Fruit fly (Drosophila melanogaster) whole organism, embryonic: Measurements from ENCODE around the gene Exn.
A peak's percentile ranks its signal among the peaks of the same experiment; 100 is the strongest.

Experiments
- Atf-2 ChIP-seq: fragments of 200-800 bp; sonication (Bioruptor generic); optimal IDR thresholded peaks from 2 replicates; lab custom pipeline; 2016; ENCODE audit warnings: missing biosample characterization, missing genetic modification characterization
- B-H2 ChIP-seq: fragments of 200-800 bp; sonication (Bioruptor generic); optimal IDR thresholded peaks from 2 replicates; lab custom pipeline; 2018; ENCODE audit warnings: missing biosample characterization, mild to moderate bottlenecking, missing genetic modification characterization
- CG10959 ChIP-seq: fragments of 200-800 bp; sonication (Bioruptor generic); IDR thresholded peaks from 2 replicates; pipeline ENCODE4 v1.3.6; 2022; ENCODE audit warnings: missing biosample characterization, missing genetic modification characterization
- CG10979 ChIP-seq: fragments of 200-800 bp; sonication (Bioruptor generic); optimal IDR thresholded peaks from 2 replicates; lab custom pipeline; 2018; ENCODE audit warnings: missing biosample characterization, mild to moderate bottlenecking, missing genetic modification characterization, moderate library complexity
- CG11504 ChIP-seq: fragments of 200-800 bp; sonication (Bioruptor generic); optimal IDR thresholded peaks from 3 replicates; lab custom pipeline; 2019; ENCODE audit warnings: missing biosample characterization, mild to moderate bottlenecking, missing genetic modification characterization, moderate library complexity
- CG14050 ChIP-seq: fragments of 200-800 bp; sonication (Bioruptor generic); IDR thresholded peaks from 3 replicates; pipeline ENCODE4 v1.3.6; 2022; ENCODE audit warnings: missing biosample characterization, missing genetic modification characterization
- CG18599 ChIP-seq: fragments of 200-800 bp; sonication (Bioruptor generic); optimal IDR thresholded peaks from 3 replicates; lab custom pipeline; 2017; ENCODE audit warnings: missing biosample characterization, missing genetic modification characterization, mild to moderate bottlenecking, moderate library complexity, missing genetic modification reagents
- CG2116 ChIP-seq: fragments of 200-800 bp; sonication (Bioruptor generic); optimal IDR thresholded peaks from 3 replicates; lab custom pipeline; 2018; ENCODE audit warnings: missing biosample characterization, mild to moderate bottlenecking, missing genetic modification characterization
- CG2202 ChIP-seq: fragments of 200-800 bp; sonication (Bioruptor generic); optimal IDR thresholded peaks from 2 replicates; lab custom pipeline; 2018; ENCODE audit warnings: missing biosample characterization, mild to moderate bottlenecking, missing genetic modification characterization
- CG3065 ChIP-seq: fragments of 200-800 bp; sonication (Bioruptor generic); optimal IDR thresholded peaks from 2 replicates; lab custom pipeline; 2016; ENCODE audit warnings: missing biosample characterization, missing genetic modification characterization
- CG31365 ChIP-seq: fragments of 200-800 bp; sonication (Bioruptor generic); optimal IDR thresholded peaks from 2 replicates; lab custom pipeline; 2018; ENCODE audit warnings: missing biosample characterization, mild to moderate bottlenecking, missing genetic modification characterization
- CG33213 ChIP-seq: fragments of 200-800 bp; sonication (Bioruptor generic); optimal IDR thresholded peaks from 3 replicates; lab custom pipeline; 2016; ENCODE audit warnings: missing biosample characterization, missing genetic modification characterization
- CG43689 ChIP-seq: fragments of 200-800 bp; sonication (Bioruptor generic); IDR thresholded peaks from 2 replicates; pipeline ENCODE4 v1.3.6; 2022; ENCODE audit warnings: missing biosample characterization, missing genetic modification characterization
- CG4820 ChIP-seq: fragments of 200-800 bp; sonication (Bioruptor generic); optimal IDR thresholded peaks from 3 replicates; lab custom pipeline; 2016; ENCODE audit warnings: missing biosample characterization, missing genetic modification characterization
- CG4854 ChIP-seq: fragments of 200-800 bp; sonication (Bioruptor generic); optimal IDR thresholded peaks from 2 replicates; lab custom pipeline; 2016; ENCODE audit warnings: missing biosample characterization, missing genetic modification characterization, inconsistent platforms
- CG7745 ChIP-seq: fragments of 200-800 bp; sonication (Bioruptor generic); optimal IDR thresholded peaks from 2 replicates; lab custom pipeline; 2018; ENCODE audit warnings: missing biosample characterization, mild to moderate bottlenecking, missing genetic modification characterization, moderate library complexity
- CG7928 ChIP-seq: fragments of 200-800 bp; sonication (Bioruptor generic); optimal IDR thresholded peaks from 2 replicates; lab custom pipeline; 2017; ENCODE audit warnings: missing biosample characterization, mild to moderate bottlenecking, missing genetic modification characterization
- CG9215 ChIP-seq: fragments of 200-800 bp; sonication (Bioruptor generic); IDR thresholded peaks from 2 replicates; pipeline ENCODE4 v1.3.6; 2022; ENCODE audit warnings: missing biosample characterization, missing genetic modification characterization
- CG9932 ChIP-seq: fragments of 200-800 bp; sonication (Bioruptor generic); IDR thresholded peaks from 2 replicates; pipeline ENCODE4 v1.3.6; 2022; ENCODE audit warnings: missing biosample characterization, missing genetic modification characterization
- Dad ChIP-seq: fragments of 200-800 bp; sonication (Bioruptor generic); optimal IDR thresholded peaks from 3 replicates; lab custom pipeline; 2016; ENCODE audit warnings: missing biosample characterization, missing genetic modification characterization
- Dp ChIP-seq: fragments of 200-800 bp; sonication (Bioruptor generic); optimal IDR thresholded peaks from 2 replicates; lab custom pipeline; 2018; ENCODE audit warnings: missing biosample characterization, mild to moderate bottlenecking, missing genetic modification characterization, moderate library complexity
- HLH4C ChIP-seq: fragments of 200-800 bp; sonication (Bioruptor generic); IDR thresholded peaks from 3 replicates; pipeline ENCODE4 v1.3.6; 2022; ENCODE audit warnings: missing biosample characterization, missing genetic modification characterization; ENCODE audit not compliant: partially characterized antibody
- Hr3 ChIP-seq: fragments of 200-800 bp; sonication (Bioruptor generic); optimal IDR thresholded peaks from 3 replicates; lab custom pipeline; 2016; ENCODE audit warnings: missing biosample characterization, missing genetic modification characterization
- Hsf ChIP-seq: fragments of 200-800 bp; sonication (Bioruptor generic); optimal IDR thresholded peaks from 3 replicates; lab custom pipeline; 2016; ENCODE audit warnings: missing biosample characterization, missing genetic modification characterization
- Mrtf ChIP-seq: fragments of 200-800 bp; sonication (Bioruptor generic); IDR thresholded peaks from 3 replicates; pipeline ENCODE4 v1.3.6; 2022; ENCODE audit warnings: missing biosample characterization, missing genetic modification characterization
- Myb ChIP-seq: fragments of 200-800 bp; sonication (Bioruptor generic); optimal IDR thresholded peaks from 2 replicates; lab custom pipeline; 2016; ENCODE audit warnings: missing biosample characterization, missing genetic modification characterization
- Nf-YC ChIP-seq: fragments of 200-800 bp; optimal IDR thresholded peaks from 3 replicates; lab custom pipeline; 2019; ENCODE audit warnings: missing biosample characterization, mild to moderate bottlenecking, missing genetic modification characterization, moderate library complexity
- Oli ChIP-seq: fragments of 200-800 bp; sonication (Bioruptor generic); optimal IDR thresholded peaks from 2 replicates; lab custom pipeline; 2018; ENCODE audit warnings: missing biosample characterization, mild to moderate bottlenecking, missing genetic modification characterization, moderate library complexity
- Side ChIP-seq: fragments of 200-800 bp; sonication (Bioruptor generic); optimal IDR thresholded peaks from 2 replicates; lab custom pipeline; 2016; ENCODE audit warnings: missing biosample characterization, missing genetic modification characterization
- Stat92E ChIP-seq, 3 experiments: fragments of >200 bp in 2 of 3; fragments of 200-800 bp in 1 of 3; sonication (Bioruptor generic) in 1 of 3; optimal IDR thresholded peaks; 2 replicates each; lab custom pipeline; 2017 to 2019; ENCODE audit warnings: missing biosample characterization in 3 of 3, missing genetic modification characterization in 3 of 3, mild to moderate bottlenecking in 1 of 3, moderate library complexity in 1 of 3
- TFAM ChIP-seq: fragments of 200-800 bp; sonication (Bioruptor generic); optimal IDR thresholded peaks from 2 replicates; lab custom pipeline; 2017; ENCODE audit warnings: missing biosample characterization, missing genetic modification characterization, inconsistent platforms
- Vsx1 ChIP-seq: fragments of 200-800 bp; sonication (Bioruptor generic); optimal IDR thresholded peaks from 2 replicates; lab custom pipeline; 2017; ENCODE audit warnings: missing biosample characterization, mild to moderate bottlenecking, missing genetic modification characterization, missing genetic modification reagents
- az2 ChIP-seq: fragments of 200-800 bp; sonication (Bioruptor generic); optimal IDR thresholded peaks from 3 replicates; lab custom pipeline; 2016; ENCODE audit warnings: missing biosample characterization, missing genetic modification characterization
- fu2 ChIP-seq: fragments of 200-800 bp; sonication (Bioruptor generic); optimal IDR thresholded peaks from 2 replicates; lab custom pipeline; 2016; ENCODE audit warnings: missing biosample characterization, missing genetic modification characterization
- grn ChIP-seq: fragments of 200-800 bp; sonication (Bioruptor generic); optimal IDR thresholded peaks from 3 replicates; lab custom pipeline; 2017; ENCODE audit warnings: missing biosample characterization, missing genetic modification characterization
- ham ChIP-seq: fragments of 200-800 bp; sonication (Bioruptor generic); IDR thresholded peaks from 2 replicates; pipeline ENCODE4 v1.3.6; 2022; ENCODE audit warnings: missing biosample characterization, missing genetic modification characterization
- insv ChIP-seq, 2 experiments: fragments of 200-800 bp; sonication (Bioruptor generic); optimal IDR thresholded peaks; 3 replicates each; lab custom pipeline; 2016 to 2018; ENCODE audit warnings: missing biosample characterization in 2 of 2, missing genetic modification characterization in 2 of 2
- kni ChIP-seq: fragments of 200-800 bp; sonication (Bioruptor generic); optimal IDR thresholded peaks from 3 replicates; lab custom pipeline; 2017; ENCODE audit warnings: mild to moderate bottlenecking, missing biosample characterization, missing genetic modification reagents, missing genetic modification characterization
- lilli ChIP-seq: fragments of 200-800 bp; sonication (Bioruptor generic); optimal IDR thresholded peaks from 3 replicates; lab custom pipeline; 2016; ENCODE audit warnings: missing biosample characterization, missing genetic modification characterization
- p53 ChIP-seq: fragments of 200-800 bp; sonication (Bioruptor generic); optimal IDR thresholded peaks from 2 replicates; lab custom pipeline; 2016; ENCODE audit warnings: missing biosample characterization, missing genetic modification characterization
- ro ChIP-seq: fragments of 200-800 bp; sonication (Bioruptor generic); IDR thresholded peaks from 2 replicates; pipeline ENCODE4 v1.3.6; 2022; ENCODE audit warnings: missing biosample characterization, missing genetic modification characterization
- schlank ChIP-seq: fragments of 200-800 bp; sonication (Bioruptor generic); optimal IDR thresholded peaks from 2 replicates; lab custom pipeline; 2018; ENCODE audit warnings: missing biosample characterization, mild to moderate bottlenecking, missing genetic modification characterization
- sima ChIP-seq: fragments of 200-800 bp; sonication (Bioruptor generic); optimal IDR thresholded peaks from 2 replicates; lab custom pipeline; 2016; ENCODE audit warnings: missing biosample characterization, missing genetic modification characterization
- sisA ChIP-seq: fragments of 200-800 bp; sonication (Bioruptor generic); IDR thresholded peaks from 2 replicates; pipeline ENCODE4 v1.3.6; 2022; ENCODE audit warnings: missing biosample characterization, missing genetic modification characterization
- ssp ChIP-seq: fragments of 200-800 bp; sonication (Bioruptor generic); IDR thresholded peaks from 2 replicates; pipeline ENCODE4 v1.3.6; 2022; ENCODE audit warnings: missing biosample characterization, missing genetic modification characterization
- tgo ChIP-seq: fragments of 200-800 bp; sonication (Bioruptor generic); IDR thresholded peaks from 3 replicates; pipeline ENCODE4 v1.3.6; 2022; ENCODE audit warnings: missing biosample characterization, missing genetic modification characterization
- tio ChIP-seq: fragments of 200-800 bp; sonication (Bioruptor generic); optimal IDR thresholded peaks from 2 replicates; lab custom pipeline; 2017; ENCODE audit warnings: missing biosample characterization, missing genetic modification characterization, inconsistent platforms
- twi ChIP-seq: fragments of 200-800 bp; optimal IDR thresholded peaks from 2 replicates; lab custom pipeline; 2019; ENCODE audit warnings: missing biosample characterization, mild to moderate bottlenecking, missing genetic modification characterization, moderate library complexity
- z ChIP-seq: fragments of 200-800 bp; sonication (Bioruptor generic); IDR thresholded peaks from 3 replicates; pipeline ENCODE4 v1.3.6; 2022; ENCODE audit warnings: missing biosample characterization, missing genetic modification characterization

Gene Exn

dm6 chr3L:16986062-16987013 lies 16.5 kb downstream of the Exn start (continued):
- no peak for TF ChIP-seq twi (tag; lab: Kevin White, UChicago)
- TF ChIP-seq CG4820 (GFP tag; lab: Kevin White, UChicago): peak; percentile 48
- TF ChIP-seq Vsx1 (GFP tag; lab: Kevin White, UChicago): no peak
- TF ChIP-seq Nf-YC: peak; percentile 54
- TF ChIP-seq Hr3 (GFP tag; lab: Kevin White, UChicago): peak; percentile 29
- TF ChIP-seq az2 (GFP tag; lab: Kevin White, UChicago): peak; percentile 52
- TF ChIP-seq CG10959: no peak
- peak; percentile 42 for TF ChIP-seq lilli (GFP tag; lab: Kevin White, UChicago)
- TF ChIP-seq HLH4C (GFP tag; lab: Robert Waterston, UW): no peak
- peak; percentile 47 for TF ChIP-seq CG10979
- no peak for TF ChIP-seq CG43689 (GFP tag; lab: Robert Waterston, UW)
- TF ChIP-seq grn: no peak
- TF ChIP-seq Atf-2: peak; percentile 24
- TF ChIP-seq Dad (GFP tag; lab: Kevin White, UChicago): no peak
- TF ChIP-seq fu2 (GFP tag; lab: Kevin White, UChicago): peak; percentile 31
- TF ChIP-seq z (GFP tag; lab: Robert Waterston, UW): peak; percentile 43; the same call in 1 of the 3 replicates
- no peak for TF ChIP-seq CG3065
- no peak for TF ChIP-seq CG14050 (GFP tag; lab: Robert Waterston, UW)
- TF ChIP-seq tio (GFP tag; lab: Kevin White, UChicago): peak; percentile 73
- TF ChIP-seq ssp: no peak
- TF ChIP-seq ham (GFP tag; lab: Robert Waterston, UW): 0 out of 2 replicates have a peak, but pooled peaks have one; percentile 37
- no peak for TF ChIP-seq CG33213 (GFP tag; lab: Kevin White, UChicago)
- peak; percentile 65; the same call in 2 of the 3 replicates for TF ChIP-seq Mrtf (GFP tag; lab: Robert Waterston, UW)
- TF ChIP-seq CG2202: no peak
- TF ChIP-seq B-H2: no peak
- peak; percentile 27 for TF ChIP-seq CG18599 (GFP tag; lab: Kevin White, UChicago)
- TF ChIP-seq Oli (tag; lab: Kevin White, UChicago): peak; percentile 75
- TF ChIP-seq CG4854 (GFP tag; lab: Kevin White, UChicago): no peak
- no peak for TF ChIP-seq ro (GFP tag; lab: Robert Waterston, UW)
- TF ChIP-seq tgo (GFP tag; lab: Robert Waterston, UW): peak; percentile 20; the same call in 2 of the 3 replicates
- TF ChIP-seq CG9932 (GFP tag; lab: Robert Waterston, UW): peak; percentile 45; the same call in 1 of the 2 replicates
- TF ChIP-seq Side (GFP tag; lab: Kevin White, UChicago): no peak
- peak; percentile 51; the same call in 1 of the 2 replicates for TF ChIP-seq CG9215 (GFP tag; lab: Robert Waterston, UW)
- peak; percentile 55 for TF ChIP-seq sisA (GFP tag; lab: Robert Waterston, UW)
- TF ChIP-seq CG7745: no peak
- TF ChIP-seq Hsf: peak; percentile 37
- TF ChIP-seq TFAM (GFP tag; lab: Kevin White, UChicago): no peak
- no peak for TF ChIP-seq insv (GFP tag; optimal IDR thresholded peaks at IDR 0.05; lab: Kevin White, UChicago)
- TF ChIP-seq sima (GFP tag; lab: Kevin White, UChicago): no peak
- no peak for TF ChIP-seq Myb (GFP tag; lab: Kevin White, UChicago)
- TF ChIP-seq p53: no peak
- no peak for TF ChIP-seq Dp
- peak; percentile 81 for TF ChIP-seq CG11504 (tag; lab: Kevin White, UChicago)
- TF ChIP-seq CG31365 (tag; lab: Kevin White, UChicago): no peak
- no peak for TF ChIP-seq schlank (tag; lab: Kevin White, UChicago)
- no peak for TF ChIP-seq Stat92E (GFP tag; optimal IDR thresholded peaks at IDR 0.05; lab: Kevin White, UChicago)
- no peak for TF ChIP-seq CG7928 (GFP tag; lab: Kevin White, UChicago)
- peak; percentile 9 for TF ChIP-seq CG2116 (GFP tag; lab: Kevin White, UChicago)
- TF ChIP-seq kni (GFP tag; lab: Kevin White, UChicago): no peak
